Worm (Caenorhabditis elegans): ENCODE data around the gene W01D2.3.

DNA sequence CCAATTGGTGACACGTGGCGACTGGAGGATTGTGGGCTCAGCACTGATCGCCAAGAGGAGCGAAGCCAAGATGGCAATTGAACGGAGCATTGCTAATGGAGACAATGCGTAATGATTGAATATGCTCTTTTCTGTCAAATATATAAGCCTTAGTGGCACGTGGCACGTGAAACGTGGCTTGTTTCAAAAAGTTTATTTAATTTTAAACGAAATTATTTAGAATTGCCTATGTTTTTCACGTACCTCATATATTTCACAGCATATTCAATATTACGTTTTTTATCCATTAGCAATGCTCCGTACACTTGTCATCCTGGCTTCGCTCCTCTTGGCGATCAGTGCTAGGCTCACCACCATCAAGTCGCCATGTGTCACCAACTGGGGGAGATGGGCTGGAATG lies 18.2 kb downstream of the W01D2.3 start, which contains the start of gene Y54E2A.9:
- TF ChIP-seq him-1 (tag; optimal IDR thresholded peaks at IDR 0.05) (no peak), W03F9.2 (tag; optimal IDR thresholded peaks at IDR 0.05) (no peak)
